Fruit fly (Drosophila melanogaster) whole organism, embryonic: ENCODE results near the gene scrt.

Source experiments
- Atf6 ChIP-seq: fragments of 200-800 bp; sonication (Bioruptor generic); IDR thresholded peaks from 2 replicates; pipeline ENCODE4 v1.3.6; 2022; ENCODE audit warnings: missing biosample characterization, missing genetic modification characterization
- Blimp-1 ChIP-seq: fragments of 200-800 bp; sonication (Bioruptor generic); optimal IDR thresholded peaks from 3 replicates; lab custom pipeline; 2018; ENCODE audit warnings: missing biosample characterization, missing genetic modification characterization, mild to moderate bottlenecking, moderate library complexity, missing genetic modification reagents
- CG10274 ChIP-seq: fragments of 200-800 bp; sonication (Bioruptor generic); optimal IDR thresholded peaks from 3 replicates; lab custom pipeline; 2017; ENCODE audit warnings: missing biosample characterization, mild to moderate bottlenecking, missing genetic modification characterization
- CG11398 ChIP-seq: fragments of 200-800 bp; sonication (Bioruptor generic); optimal IDR thresholded peaks from 2 replicates; lab custom pipeline; 2016; ENCODE audit warnings: missing biosample characterization, missing genetic modification characterization
- CG11696 ChIP-seq: fragments of 200-800 bp; sonication (Bioruptor generic); IDR thresholded peaks from 2 replicates; pipeline ENCODE4 v1.3.6; 2022; ENCODE audit warnings: missing biosample characterization, missing genetic modification characterization
- CG13894 ChIP-seq: fragments of 200-800 bp; sonication (Bioruptor generic); optimal IDR thresholded peaks from 3 replicates; lab custom pipeline; 2018; ENCODE audit warnings: missing biosample characterization, mild to moderate bottlenecking, missing genetic modification characterization, moderate library complexity
- CG3995 ChIP-seq: fragments of 200-800 bp; sonication (Bioruptor generic); optimal IDR thresholded peaks from 3 replicates; lab custom pipeline; 2016; ENCODE audit warnings: missing biosample characterization, missing genetic modification characterization
- CG7271 ChIP-seq: fragments of 200-800 bp; sonication (Bioruptor generic); optimal IDR thresholded peaks from 2 replicates; lab custom pipeline; 2018; ENCODE audit warnings: missing biosample characterization, mild to moderate bottlenecking, missing genetic modification characterization, moderate library complexity
- CG8924 ChIP-seq: fragments of 200-800 bp; optimal IDR thresholded peaks from 3 replicates; lab custom pipeline; 2019; ENCODE audit warnings: missing biosample characterization, mild to moderate bottlenecking, missing genetic modification characterization, moderate library complexity
- CG9727 ChIP-seq: fragments of 200-800 bp; sonication (Bioruptor generic); optimal IDR thresholded peaks from 3 replicates; lab custom pipeline; 2017; ENCODE audit warnings: missing biosample characterization, mild to moderate bottlenecking, missing genetic modification characterization
- Elba2 ChIP-seq: fragments of 200-800 bp; sonication (Bioruptor generic); optimal IDR thresholded peaks from 3 replicates; lab custom pipeline; 2016; ENCODE audit warnings: missing biosample characterization, missing genetic modification characterization
- HLH4C ChIP-seq: fragments of 200-800 bp; sonication (Bioruptor generic); IDR thresholded peaks from 3 replicates; pipeline ENCODE4 v1.3.6; 2022; ENCODE audit warnings: missing biosample characterization, missing genetic modification characterization; ENCODE audit not compliant: partially characterized antibody
- HmgD ChIP-seq: fragments of 200-800 bp; sonication (Bioruptor generic); optimal IDR thresholded peaks from 3 replicates; lab custom pipeline; 2016; ENCODE audit warnings: missing biosample characterization, missing genetic modification characterization
- Hmx ChIP-seq: fragments of 200-800 bp; sonication (Bioruptor generic); optimal IDR thresholded peaks from 2 replicates; lab custom pipeline; 2016; ENCODE audit warnings: missing biosample characterization, missing genetic modification characterization
- Hr78 ChIP-seq, 2 experiments: fragments of 200-800 bp in 1 of 2; fragments of >200 bp in 1 of 2; sonication (Bioruptor generic) in 1 of 2; optimal IDR thresholded peaks; 2 replicates each; lab custom pipeline; 2017 to 2019; ENCODE audit warnings: missing biosample characterization in 2 of 2, missing genetic modification characterization in 2 of 2, mild to moderate bottlenecking in 1 of 2, moderate library complexity in 1 of 2
- Mad ChIP-seq: fragments of 200-800 bp; sonication (Bioruptor generic); optimal IDR thresholded peaks from 2 replicates; lab custom pipeline; 2016; ENCODE audit warnings: missing biosample characterization, missing genetic modification characterization
- NFAT ChIP-seq: fragments of 200-800 bp; sonication (Bioruptor generic); IDR thresholded peaks from 2 replicates; pipeline ENCODE4 v1.3.6; 2022; ENCODE audit warnings: missing biosample characterization, missing genetic modification characterization
- NK7.1 ChIP-seq: fragments of 200-800 bp; sonication (Bioruptor generic); optimal IDR thresholded peaks from 3 replicates; lab custom pipeline; 2016; ENCODE audit warnings: missing biosample characterization, missing genetic modification characterization
- Scr ChIP-seq: fragments of 200-800 bp; sonication (Bioruptor generic); IDR thresholded peaks from 2 replicates; pipeline ENCODE4 v1.3.6; 2022; ENCODE audit warnings: missing biosample characterization, missing genetic modification characterization; ENCODE audit not compliant: partially characterized antibody
- TFAM ChIP-seq: fragments of 200-800 bp; sonication (Bioruptor generic); optimal IDR thresholded peaks from 2 replicates; lab custom pipeline; 2017; ENCODE audit warnings: missing biosample characterization, missing genetic modification characterization, inconsistent platforms
- Trl ChIP-seq, 3 experiments: fragments of >200 bp in 2 of 3; fragments of 200-800 bp in 1 of 3; sonication (Bioruptor generic) in 1 of 3; optimal IDR thresholded peaks; 2 replicates in 1 of 3; 3 replicates in 2 of 3; lab custom pipeline; 2016 to 2017; ENCODE audit warnings: missing biosample characterization in 1 of 3, missing genetic modification characterization in 1 of 3
- Usf ChIP-seq: fragments of 200-800 bp; sonication (Bioruptor generic); optimal IDR thresholded peaks from 2 replicates; lab custom pipeline; 2017; ENCODE audit warnings: missing genotype, missing biosample characterization, missing genetic modification characterization
- Xbp1 ChIP-seq: fragments of 200-800 bp; sonication (Bioruptor generic); optimal IDR thresholded peaks from 3 replicates; lab custom pipeline; 2016; ENCODE audit warnings: missing biosample characterization, mild to moderate bottlenecking, missing genetic modification characterization
- ase ChIP-seq: fragments of 200-800 bp; sonication (Bioruptor generic); IDR thresholded peaks from 3 replicates; pipeline ENCODE4 v1.3.6; 2022; ENCODE audit warnings: missing biosample characterization, missing genetic modification characterization
- cato ChIP-seq: fragments of 200-800 bp; sonication (Bioruptor generic); optimal IDR thresholded peaks from 2 replicates; lab custom pipeline; 2016; ENCODE audit warnings: missing biosample characterization, missing genetic modification characterization, borderline replicate concordance
- emc ChIP-seq: fragments of 200-800 bp; sonication (Bioruptor generic); optimal IDR thresholded peaks from 2 replicates; lab custom pipeline; 2016; ENCODE audit warnings: missing biosample characterization, missing genetic modification characterization
- ewg ChIP-seq: fragments of 200-800 bp; sonication (Bioruptor generic); optimal IDR thresholded peaks from 3 replicates; lab custom pipeline; 2017; ENCODE audit warnings: mild to moderate bottlenecking, missing biosample characterization, missing genetic modification reagents, missing genetic modification characterization
- gcm ChIP-seq: fragments of 200-800 bp; sonication (Bioruptor generic); optimal IDR thresholded peaks from 2 replicates; lab custom pipeline; 2019; ENCODE audit warnings: missing biosample characterization, mild to moderate bottlenecking, missing genetic modification characterization, moderate library complexity
- ham ChIP-seq: fragments of 200-800 bp; sonication (Bioruptor generic); IDR thresholded peaks from 2 replicates; pipeline ENCODE4 v1.3.6; 2022; ENCODE audit warnings: missing biosample characterization, missing genetic modification characterization
- lab ChIP-seq: fragments of 200-800 bp; sonication (Bioruptor generic); optimal IDR thresholded peaks from 3 replicates; lab custom pipeline; 2017; ENCODE audit warnings: missing biosample characterization, missing genetic modification characterization, mild to moderate bottlenecking, moderate library complexity, missing genetic modification reagents
- lbe ChIP-seq: fragments of 200-800 bp; sonication (Bioruptor generic); optimal IDR thresholded peaks from 2 replicates; lab custom pipeline; 2016; ENCODE audit warnings: missing biosample characterization, mild to moderate bottlenecking, missing genetic modification characterization
- mirr ChIP-seq: fragments of 200-800 bp; sonication (Bioruptor generic); optimal IDR thresholded peaks from 3 replicates; lab custom pipeline; 2018; ENCODE audit warnings: missing biosample characterization, mild to moderate bottlenecking, missing genetic modification characterization
- odd ChIP-seq: fragments of 200-800 bp; sonication (Bioruptor generic); optimal IDR thresholded peaks from 2 replicates; lab custom pipeline; 2017; ENCODE audit warnings: missing biosample characterization, mild to moderate bottlenecking, missing genetic modification characterization
- sc ChIP-seq, 3 experiments: fragments of >200 bp in 2 of 3; fragments of 200-800 bp in 1 of 3; sonication (Bioruptor generic) in 1 of 3; optimal IDR thresholded peaks; 2 replicates in 2 of 3; 3 replicates in 1 of 3; lab custom pipeline; 2017; ENCODE audit warnings: mild to moderate bottlenecking in 1 of 3, missing biosample characterization in 1 of 3, missing genetic modification characterization in 1 of 3, missing genetic modification reagents in 1 of 3
- scrt ChIP-seq: fragments of 200-800 bp; sonication (Bioruptor generic); optimal IDR thresholded peaks from 2 replicates; lab custom pipeline; 2018; ENCODE audit warnings: missing biosample characterization, mild to moderate bottlenecking, missing genetic modification characterization, moderate library complexity
- seq ChIP-seq: fragments of 200-800 bp; sonication (Bioruptor generic); IDR thresholded peaks from 2 replicates; pipeline ENCODE4 v1.3.6; 2022; ENCODE audit warnings: missing biosample characterization, missing genetic modification characterization
- shn ChIP-seq: fragments of 200-800 bp; sonication (Bioruptor generic); optimal IDR thresholded peaks from 3 replicates; lab custom pipeline; 2016; ENCODE audit warnings: missing biosample characterization, missing genetic modification characterization
- sima ChIP-seq: fragments of 200-800 bp; sonication (Bioruptor generic); optimal IDR thresholded peaks from 2 replicates; lab custom pipeline; 2016; ENCODE audit warnings: missing biosample characterization, missing genetic modification characterization
- tap ChIP-seq: fragments of 200-800 bp; optimal IDR thresholded peaks from 3 replicates; lab custom pipeline; 2019; ENCODE audit warnings: missing biosample characterization, mild to moderate bottlenecking, missing genetic modification characterization, moderate library complexity
- toy ChIP-seq: fragments of 200-800 bp; sonication (Bioruptor generic); IDR thresholded peaks from 2 replicates; pipeline ENCODE4 v1.3.6; 2022; ENCODE audit warnings: missing biosample characterization, missing genetic modification characterization

scrt gene

dm6 chr3L:4021260-4021831 is 37.6 kb downstream of the scrt start, which contains the start of gene Mul1 (continued):
- TF ChIP-seq Mad (GFP tag; lab: Kevin White, UChicago) (no peak), Xbp1 (no peak), HLH4C (GFP tag; lab: Robert Waterston, UW) (0 out of 3 replicates have a peak, but pooled peaks have one; percentile 26), CG8924 (no peak), emc (GFP tag; lab: Kevin White, UChicago) (no peak), cato (GFP tag; lab: Kevin White, UChicago) (no peak), CG10274 (GFP tag; lab: Kevin White, UChicago) (no peak), CG9727 (GFP tag; lab: Kevin White, UChicago) (no peak), Blimp-1 (GFP tag; lab: Kevin White, UChicago) (no peak), NK7.1 (GFP tag; lab: Kevin White, UChicago) (no peak), TFAM (no peak), CG7271 (no peak), Trl (optimal IDR thresholded peaks at IDR 0.05; lab: Kevin White, UChicago) (no peak), Trl (GFP tag; optimal IDR thresholded peaks at IDR 0.05; lab: Kevin White, UChicago) (no peak), scrt (GFP tag; lab: Kevin White, UChicago) (peak; percentile 83), Hmx (GFP tag; lab: Kevin White, UChicago) (no peak), toy (GFP tag; lab: Robert Waterston, UW) (no peak), NFAT (GFP tag; lab: Robert Waterston, UW) (no peak), CG13894 (tag; lab: Kevin White, UChicago) (no peak), sima (GFP tag; lab: Kevin White, UChicago) (no peak), Scr (GFP tag; lab: Robert Waterston, UW) (no peak), odd (GFP tag; lab: Kevin White, UChicago) (no peak), ham (no peak), ase (GFP tag; lab: Robert Waterston, UW) (no peak), HmgD (GFP tag; lab: Kevin White, UChicago) (no peak), Usf (no peak), Elba2 (GFP tag; lab: Kevin White, UChicago) (no peak), mirr (no peak), gcm (GFP tag; lab: Kevin White, UChicago) (no peak), lab (GFP tag; lab: Kevin White, UChicago) (no peak), ewg (GFP tag; lab: Kevin White, UChicago) (no peak), seq (GFP tag; lab: Robert Waterston, UW) (no peak), shn (GFP tag; lab: Kevin White, UChicago) (no peak), CG11398 (no peak)

DNA sequence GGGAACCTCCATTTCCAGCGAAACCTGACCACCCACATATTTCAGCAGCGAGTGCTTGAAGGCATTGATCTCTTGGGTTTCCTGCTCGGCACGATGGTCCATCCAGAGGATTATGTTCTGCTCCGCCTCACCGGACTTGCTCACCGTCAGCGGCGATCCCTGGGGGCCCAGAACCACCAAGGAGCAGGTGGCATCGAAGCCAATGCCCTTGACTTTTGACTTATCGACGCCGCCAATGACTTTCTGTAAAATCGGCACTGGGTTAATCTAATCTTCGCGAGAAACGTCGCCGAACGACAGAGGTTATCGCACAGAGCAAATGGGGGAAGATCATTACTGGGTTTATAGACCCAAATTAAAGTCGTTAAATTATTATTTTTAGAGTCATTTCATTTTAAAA is 40.8 kb downstream of the scrt start:
- TF ChIP-seq sc (optimal IDR thresholded peaks at IDR 0.05; lab: Kevin White, UChicago): no peak
- TF ChIP-seq sc (GFP tag; optimal IDR thresholded peaks at IDR 0.05; lab: Kevin White, UChicago): no peak
- TF ChIP-seq tap (tag; lab: Kevin White, UChicago): no peak
- no peak for TF ChIP-seq CG3995
- TF ChIP-seq lbe (GFP tag; lab: Kevin White, UChicago): no peak
- 0 out of 2 replicates have a peak, but pooled peaks have one; percentile 7 for TF ChIP-seq CG11696 (GFP tag; lab: Robert Waterston, UW)
- TF ChIP-seq Atf6 (GFP tag; lab: Robert Waterston, UW): no peak
- peak in 1 of 2 experiments; percentile 13 for TF ChIP-seq Hr78 (GFP tag; optimal IDR thresholded peaks at IDR 0.05; lab: Kevin White, UChicago)
- TF ChIP-seq, all 482 proteins: peak for 2
